Fruit fly (Drosophila melanogaster): ENCODE results near the gene CG14227.

CG14227 gene

dm6 chrX:19679207-19679606, 9.5 kb downstream of the CG14227 start:
- TF ChIP-seq CG1621 (tag; optimal IDR thresholded peaks at IDR 0.05) = no peak
- no peak for TF ChIP-seq Sox102F (GFP tag; optimal IDR thresholded peaks at IDR 0.05)
- TF ChIP-seq spab (GFP tag; optimal IDR thresholded peaks at IDR 0.05) = no peak
- no peak for TF ChIP-seq CG6792 (GFP tag; optimal IDR thresholded peaks at IDR 0.05)
- TF ChIP-seq dac (GFP tag; optimal IDR thresholded peaks at IDR 0.05) = no peak
- no peak for TF ChIP-seq CG34406 (GFP tag; optimal IDR thresholded peaks at IDR 0.05)
- no peak for TF ChIP-seq esn (GFP tag; optimal IDR thresholded peaks at IDR 0.05)
- no peak for TF ChIP-seq Hr4 (GFP tag; optimal IDR thresholded peaks at IDR 0.05)
- no peak for TF ChIP-seq CG11762 (GFP tag; optimal IDR thresholded peaks at IDR 0.05; ENCODE audit: insufficient read depth)
- no peak for TF ChIP-seq eg (GFP tag; IDR thresholded peaks at IDR 0.05)
- TF ChIP-seq Hr39 (GFP tag; optimal IDR thresholded peaks at IDR 0.05) = no peak
- TF ChIP-seq lz (GFP tag; optimal IDR thresholded peaks at IDR 0.05) = no peak
- TF ChIP-seq pdm3 (GFP tag; optimal IDR thresholded peaks at IDR 0.05) = no peak
- TF ChIP-seq CG8632 (GFP tag; optimal IDR thresholded peaks at IDR 0.05) = no peak
- no peak for TF ChIP-seq fd59A (GFP tag; optimal IDR thresholded peaks at IDR 0.05)
- no peak for TF ChIP-seq CG7368 (GFP tag; optimal IDR thresholded peaks at IDR 0.05)

- TF ChIP-seq svp (GFP tag) (peak; percentile 79), Hr4 (GFP tag; optimal IDR thresholded peaks at IDR 0.05) (no peak), spab (GFP tag; optimal IDR thresholded peaks at IDR 0.05) (no peak), vri (GFP tag; optimal IDR thresholded peaks at IDR 0.05) (no peak)
Observed at dm6 chrX:19675662-19676061, 13.1 kb downstream of the CG14227 start, which contains the start of gene et. et (minus strand) TSS chrX:19675891.

- TF ChIP-seq fkh (GFP tag; optimal IDR thresholded peaks at IDR 0.05) = no peak
- TF ChIP-seq Lpt (GFP tag; optimal IDR thresholded peaks at IDR 0.05) = peak; percentile 98
- peak; percentile 90 for TF ChIP-seq CG11294 (GFP tag; IDR thresholded peaks at IDR 0.05)
- peak; percentile 99 for TF ChIP-seq CG6792 (GFP tag; optimal IDR thresholded peaks at IDR 0.05)
- TF ChIP-seq salr (GFP tag; optimal IDR thresholded peaks at IDR 0.05) = peak; percentile 94 to 97
- TF ChIP-seq Hr4 (GFP tag; optimal IDR thresholded peaks at IDR 0.05) = peak; percentile 97
- peak; percentile 99 for TF ChIP-seq net (GFP tag; optimal IDR thresholded peaks at IDR 0.05)
- TF ChIP-seq CG6276 (GFP tag; optimal IDR thresholded peaks at IDR 0.05) = peak; percentile 88
- peak; percentile 98 for TF ChIP-seq CG8632 (GFP tag; optimal IDR thresholded peaks at IDR 0.05)
- peak; percentile 99 for TF ChIP-seq vri (GFP tag; optimal IDR thresholded peaks at IDR 0.05)
- TF ChIP-seq Ets96B (tag; optimal IDR thresholded peaks at IDR 0.05) = peak; percentile 96
- peak; percentile 100 for TF ChIP-seq Sox14 (GFP tag; optimal IDR thresholded peaks at IDR 0.05)
- TF ChIP-seq CG32006 (GFP tag; optimal IDR thresholded peaks at IDR 0.05) = peak; percentile 97
- TF ChIP-seq pdm3 (GFP tag; optimal IDR thresholded peaks at IDR 0.05) = peak; percentile 99
- TF ChIP-seq CG7368 (GFP tag; optimal IDR thresholded peaks at IDR 0.05) = peak; percentile 99
- TF ChIP-seq Hr39 (GFP tag; optimal IDR thresholded peaks at IDR 0.05) = peak; percentile 100
- TF ChIP-seq svp (GFP tag) = peak; percentile 100
- TF ChIP-seq CG11902 (GFP tag; optimal IDR thresholded peaks at IDR 0.05) = peak; percentile 98
- peak; percentile 99 for TF ChIP-seq CG3919 (GFP tag; optimal IDR thresholded peaks at IDR 0.05)
- peak; percentile 94 for TF ChIP-seq Blimp-1 (GFP tag; optimal IDR thresholded peaks at IDR 0.05)
- peak; percentile 99 for TF ChIP-seq CG31627 (GFP tag; optimal IDR thresholded peaks at IDR 0.05)
- TF ChIP-seq CG6854 (GFP tag; optimal IDR thresholded peaks at IDR 0.05) = peak; percentile 98
- TF ChIP-seq eg (GFP tag; IDR thresholded peaks at IDR 0.05) = peak; percentile 97
- peak; percentile 99 for TF ChIP-seq cyc (GFP tag; optimal IDR thresholded peaks at IDR 0.05)
- peak; percentile 99 for TF ChIP-seq acj6 (GFP tag; optimal IDR thresholded peaks at IDR 0.05)
- peak; percentile 86 for TF ChIP-seq Hr38 (GFP tag; optimal IDR thresholded peaks at IDR 0.05)
- peak; percentile 97 for TF ChIP-seq Gug (GFP tag; IDR thresholded peaks at IDR 0.05)
- peak; percentile 95 for TF ChIP-seq CG16779 (tag; optimal IDR thresholded peaks at IDR 0.05)
- peak; percentile 98 for TF ChIP-seq fd59A (GFP tag; optimal IDR thresholded peaks at IDR 0.05)
- TF ChIP-seq CG8119 (GFP tag; IDR thresholded peaks at IDR 0.05) = peak; percentile 97
- TF ChIP-seq CG10669 (GFP tag; optimal IDR thresholded peaks at IDR 0.05) = peak; percentile 98
- peak; percentile 95 for TF ChIP-seq CG4318 (GFP tag; optimal IDR thresholded peaks at IDR 0.05)
- TF ChIP-seq achi (GFP tag; optimal IDR thresholded peaks at IDR 0.05) = peak; percentile 98
- peak; percentile 97 for TF ChIP-seq CG15336 (GFP tag; IDR thresholded peaks at IDR 0.05)
- peak; percentile 98 for TF ChIP-seq Sox15 (GFP tag; optimal IDR thresholded peaks at IDR 0.05)
- TF ChIP-seq dac (GFP tag; optimal IDR thresholded peaks at IDR 0.05) = peak; percentile 96
- TF ChIP-seq Met (GFP tag; optimal IDR thresholded peaks at IDR 0.05) = peak; percentile 99
- TF ChIP-seq Eip78C (GFP tag) = peak; percentile 100
- peak; percentile 98 for TF ChIP-seq CG1621 (tag; optimal IDR thresholded peaks at IDR 0.05)
- peak; percentile 99 for TF ChIP-seq Eip75B (GFP tag; optimal IDR thresholded peaks at IDR 0.05)
- peak; percentile 99 for TF ChIP-seq CG10631 (GFP tag; optimal IDR thresholded peaks at IDR 0.05)
Observed at dm6 chrX:19668405-19668804, 20.3 kb downstream of the CG14227 start.
